Worm (Caenorhabditis elegans) whole organism, young adult: ENCODE data around the gene F09G2.2.

ENCODE experiments used
- B0019.2 ChIP-seq: fragments of 200-800 bp; sonication (Bioruptor generic); conservative IDR thresholded peaks from 2 replicates; pipeline ENCODE4 v1.3.6; 2022; ENCODE audit warnings: missing genetic modification reagents, missing genetic modification characterization, missing compliant biosample characterization
- B0261.1 ChIP-seq: sonication (generic microtip); optimal IDR thresholded peaks from 2 replicates; lab custom pipeline; 2016; ENCODE audit warnings: mild to moderate bottlenecking, missing genetic modification characterization, moderate library complexity, missing compliant biosample characterization
- C06A6.2 ChIP-seq: fragments of 200-800 bp; sonication (Bioruptor generic); conservative IDR thresholded peaks from 2 replicates; pipeline ENCODE4 v1.3.6; 2022; ENCODE audit warnings: missing genetic modification characterization, missing compliant biosample characterization
- C17E4.6 ChIP-seq: fragments of 200-800 bp; sonication (Bioruptor generic); IDR thresholded peaks from 2 replicates; pipeline ENCODE4 v1.3.6; 2022; ENCODE audit warnings: missing genetic modification reagents, missing genetic modification characterization, missing compliant biosample characterization
- F49E8.2 ChIP-seq: sonication (generic microtip); optimal IDR thresholded peaks from 3 replicates; lab custom pipeline; 2017; ENCODE audit warnings: missing genetic modification characterization, mild to moderate bottlenecking, missing compliant biosample characterization, antibody characterized with exemption, moderate library complexity; ENCODE audit not compliant: insufficient read depth
- K11D2.4 ChIP-seq: fragments of 200-800 bp; sonication (Bioruptor generic); IDR thresholded peaks from 2 replicates; pipeline ENCODE4 v1.3.6; 2022; ENCODE audit warnings: missing genetic modification reagents, missing genetic modification characterization, missing compliant biosample characterization
- T07F8.4 ChIP-seq: sonication (generic microtip); optimal IDR thresholded peaks from 2 replicates; lab custom pipeline; 2016; ENCODE audit warnings: mild to moderate bottlenecking, missing genetic modification characterization, moderate library complexity, missing compliant biosample characterization
- T26A5.8 ChIP-seq: sonication (generic microtip); optimal IDR thresholded peaks from 2 replicates; lab custom pipeline; 2016; ENCODE audit warnings: missing genetic modification characterization, missing compliant biosample characterization
- Y53G8AR.9 ChIP-seq: fragments of 200-800 bp; sonication (Bioruptor generic); conservative IDR thresholded peaks from 2 replicates; pipeline ENCODE4 v1.3.6; 2022; ENCODE audit warnings: missing genetic modification reagents, missing genetic modification characterization, missing compliant biosample characterization
- Y67H2A.10 ChIP-seq: fragments of 200-800 bp; sonication (Bioruptor generic); conservative IDR thresholded peaks from 2 replicates; pipeline ENCODE4 v1.3.6; 2022; ENCODE audit warnings: missing genetic modification reagents, missing genetic modification characterization, missing compliant biosample characterization
- ama-1 ChIP-seq, 3 experiments: fragments of 150-350 bp in 1 of 3; sonication (generic microtip) in 2 of 3; optimal IDR thresholded peaks; 2 replicates each; lab custom pipeline; 2014 to 2018; ENCODE audit warnings: missing biosample characterization in 2 of 3, missing genetic modification characterization in 2 of 3, missing genetic modification reagents in 2 of 3
- aptf-3 ChIP-seq: fragments of 200-800 bp; sonication (Bioruptor generic); IDR thresholded peaks from 2 replicates; pipeline ENCODE4 v1.3.6; 2022; ENCODE audit warnings: missing genetic modification characterization, missing compliant biosample characterization
- athp-1 ChIP-seq: sonication (generic microtip); optimal IDR thresholded peaks from 2 replicates; lab custom pipeline; 2017; ENCODE audit warnings: mild to moderate bottlenecking, missing genetic modification characterization, missing compliant biosample characterization
- bed-1 ChIP-seq: fragments of 200-800 bp; sonication (Bioruptor generic); IDR thresholded peaks from 2 replicates; pipeline ENCODE4 v1.3.6; 2022; ENCODE audit warnings: missing genetic modification reagents, missing genetic modification characterization, missing compliant biosample characterization
- cebp-1 ChIP-seq, 2 experiments: fragments of 200-800 bp in 1 of 2; sonication (Bioruptor generic) in 1 of 2; sonication (generic microtip) in 1 of 2; IDR thresholded peaks in 1 of 2; optimal IDR thresholded peaks in 1 of 2; 2 replicates each; pipeline versions ENCODE4 v1.3.6 to Lab custom; 2017 to 2022; ENCODE audit warnings: missing compliant biosample characterization in 2 of 2, missing genetic modification characterization in 2 of 2, mild to moderate bottlenecking in 1 of 2, missing genetic modification reagents in 1 of 2, moderate library complexity in 1 of 2
- ceh-27 ChIP-seq: fragments of 200-800 bp; sonication (Bioruptor generic); optimal IDR thresholded peaks from 2 replicates; lab custom pipeline; 2018; ENCODE audit warnings: mild to moderate bottlenecking, missing genetic modification characterization, moderate library complexity, missing compliant biosample characterization
- ceh-40 ChIP-seq: fragments of 200-800 bp; sonication (Bioruptor generic); IDR thresholded peaks from 2 replicates; pipeline ENCODE4 v1.3.6; 2022; ENCODE audit warnings: missing genetic modification characterization, missing compliant biosample characterization
- ceh-58 ChIP-seq: fragments of 200-800 bp; sonication (Bioruptor generic); IDR thresholded peaks from 2 replicates; pipeline ENCODE4 v1.3.6; 2022; ENCODE audit warnings: missing genetic modification characterization, missing compliant biosample characterization
- chd-7 ChIP-seq: sonication (generic microtip); optimal IDR thresholded peaks from 2 replicates; lab custom pipeline; 2016; ENCODE audit warnings: mild to moderate bottlenecking, missing genetic modification characterization, moderate library complexity, missing compliant biosample characterization
- die-1 ChIP-seq: sonication (generic microtip); optimal IDR thresholded peaks from 2 replicates; lab custom pipeline; 2016; ENCODE audit warnings: missing genotype, mild to moderate bottlenecking, missing genetic modification characterization, missing compliant biosample characterization
- dpff-1 ChIP-seq: sonication (generic microtip); optimal IDR thresholded peaks from 2 replicates; lab custom pipeline; 2017; ENCODE audit warnings: mild to moderate bottlenecking, missing genetic modification characterization, missing compliant biosample characterization
- efl-1 ChIP-seq: fragments of 150-350 bp; optimal IDR thresholded peaks from 2 replicates; lab custom pipeline; 2014; ENCODE audit warnings: missing biosample characterization, missing genetic modification reagents, missing genetic modification characterization
- ets-4 ChIP-seq: fragments of 200-800 bp; sonication (Bioruptor generic); optimal IDR thresholded peaks from 2 replicates; lab custom pipeline; 2018; ENCODE audit warnings: mild to moderate bottlenecking, missing genetic modification characterization, missing compliant biosample characterization
- fkh-3 ChIP-seq: sonication (generic microtip); optimal IDR thresholded peaks from 2 replicates; lab custom pipeline; 2016; ENCODE audit warnings: mild to moderate bottlenecking, missing genetic modification characterization, missing compliant biosample characterization
- hlh-12 ChIP-seq: sonication (generic microtip); optimal IDR thresholded peaks from 2 replicates; lab custom pipeline; 2016; ENCODE audit warnings: missing genetic modification characterization, missing compliant biosample characterization
- hrde-1 ChIP-seq: sonication (generic microtip); optimal IDR thresholded peaks from 2 replicates; lab custom pipeline; 2016; ENCODE audit warnings: missing genetic modification characterization, mild to moderate bottlenecking, missing compliant biosample characterization, moderate library complexity, missing genotype, missing genetic modification reagents, borderline replicate concordance
- hsf-1 ChIP-seq: fragments of 200-800 bp; sonication (Bioruptor generic); IDR thresholded peaks from 2 replicates; pipeline ENCODE4 v1.3.6; 2022; ENCODE audit warnings: missing genetic modification reagents, missing genetic modification characterization, missing compliant biosample characterization
- let-607 ChIP-seq, 2 experiments: fragments of 200-800 bp in 1 of 2; sonication (Bioruptor generic) in 1 of 2; sonication (generic microtip) in 1 of 2; optimal IDR thresholded peaks; 2 replicates each; lab custom pipeline; 2016 to 2018; ENCODE audit warnings: mild to moderate bottlenecking in 2 of 2, missing compliant biosample characterization in 2 of 2, missing genetic modification characterization in 2 of 2, moderate library complexity in 2 of 2, missing genotype in 1 of 2
- lin-40 ChIP-seq: sonication (generic microtip); optimal IDR thresholded peaks from 2 replicates; lab custom pipeline; 2016; ENCODE audit warnings: missing genetic modification characterization, mild to moderate bottlenecking, missing compliant biosample characterization, missing genotype, missing genetic modification reagents
- lin-54 ChIP-seq: fragments of 200-800 bp; sonication (Bioruptor generic); optimal IDR thresholded peaks from 2 replicates; lab custom pipeline; 2018; ENCODE audit warnings: mild to moderate bottlenecking, missing genetic modification characterization, missing compliant biosample characterization
- lsy-27 ChIP-seq: sonication (generic microtip); optimal IDR thresholded peaks from 2 replicates; lab custom pipeline; 2017; ENCODE audit warnings: missing genetic modification characterization, mild to moderate bottlenecking, missing compliant biosample characterization, antibody characterized with exemption, missing genotype, borderline replicate concordance; ENCODE audit not compliant: insufficient read depth
- madf-3 ChIP-seq: fragments of 200-800 bp; sonication (Bioruptor generic); IDR thresholded peaks from 2 replicates; pipeline ENCODE4 v1.3.6; 2022; ENCODE audit warnings: missing genetic modification reagents, missing genetic modification characterization, missing compliant biosample characterization
- madf-8 ChIP-seq: fragments of 200-800 bp; sonication (Bioruptor generic); conservative IDR thresholded peaks from 2 replicates; pipeline ENCODE4 v1.3.6; 2022; ENCODE audit warnings: missing genetic modification reagents, missing genetic modification characterization, missing compliant biosample characterization
- mel-28 ChIP-seq: sonication (generic microtip); optimal IDR thresholded peaks from 2 replicates; lab custom pipeline; 2016; ENCODE audit warnings: borderline replicate concordance, mild to moderate bottlenecking, missing genetic modification characterization, missing compliant biosample characterization
- nfya-1 ChIP-seq: sonication (generic microtip); optimal IDR thresholded peaks from 2 replicates; lab custom pipeline; 2017; ENCODE audit warnings: antibody characterized with exemption, missing compliant biosample characterization, missing genetic modification characterization, borderline replicate concordance; ENCODE audit not compliant: insufficient read depth
- nfya-2 ChIP-seq: fragments of 200-800 bp; sonication (Bioruptor generic); IDR thresholded peaks from 2 replicates; pipeline ENCODE4 v1.3.6; 2022; ENCODE audit warnings: missing genetic modification reagents, missing genetic modification characterization, missing compliant biosample characterization
- pbrm-1 ChIP-seq: fragments of 200-800 bp; sonication (Bioruptor generic); IDR thresholded peaks from 2 replicates; pipeline ENCODE4 v1.3.6; 2022; ENCODE audit warnings: missing genetic modification reagents, missing genetic modification characterization, missing compliant biosample characterization
- pha-4 ChIP-seq: fragments of 150-350 bp; sonication (generic microtip); optimal IDR thresholded peaks from 2 replicates; lab custom pipeline; 2014; ENCODE audit warnings: missing biosample characterization, missing genetic modification reagents, missing genetic modification characterization
- rpc-1 ChIP-seq, 2 experiments: fragments of 150-350 bp in 1 of 2; sonication (generic microtip) in 1 of 2; optimal IDR thresholded peaks; 2 replicates each; lab custom pipeline; 2014 to 2018; ENCODE audit warnings: missing biosample characterization in 1 of 2, missing genetic modification characterization in 1 of 2, missing genetic modification reagents in 1 of 2, missing genotype in 1 of 2
- snpc-1.1 ChIP-seq: sonication (generic microtip); optimal IDR thresholded peaks from 2 replicates; lab custom pipeline; 2017; ENCODE audit warnings: missing genetic modification characterization, mild to moderate bottlenecking, missing compliant biosample characterization, antibody characterized with exemption, moderate library complexity, missing genotype, missing genetic modification reagents; ENCODE audit not compliant: insufficient read depth
- snpc-3.4 ChIP-seq: sonication (generic microtip); optimal IDR thresholded peaks from 2 replicates; lab custom pipeline; 2017; ENCODE audit warnings: missing genetic modification characterization, mild to moderate bottlenecking, missing compliant biosample characterization, antibody characterized with exemption, moderate library complexity, missing genotype, missing genetic modification reagents
- sptf-2 ChIP-seq: fragments of 200-800 bp; sonication (Bioruptor generic); optimal IDR thresholded peaks from 2 replicates; lab custom pipeline; 2018; ENCODE audit warnings: mild to moderate bottlenecking, missing genetic modification characterization, missing compliant biosample characterization
- unc-62 ChIP-seq: fragments of 150-350 bp; optimal IDR thresholded peaks from 2 replicates; lab custom pipeline; 2014; ENCODE audit warnings: missing biosample characterization, missing genetic modification reagents, missing genetic modification characterization
- zfh-2 ChIP-seq: fragments of 200-800 bp; sonication (Bioruptor generic); conservative IDR thresholded peaks from 2 replicates; pipeline ENCODE4 v1.3.6; 2022; ENCODE audit warnings: missing genetic modification reagents, missing genetic modification characterization, missing compliant biosample characterization
- zim-3 ChIP-seq: sonication (generic microtip); optimal IDR thresholded peaks from 2 replicates; lab custom pipeline; 2017; ENCODE audit warnings: mild to moderate bottlenecking, missing genetic modification characterization, moderate library complexity, missing compliant biosample characterization
- ztf-26 ChIP-seq: sonication (generic microtip); optimal IDR thresholded peaks from 2 replicates; lab custom pipeline; 2017; ENCODE audit warnings: missing genetic modification characterization, missing compliant biosample characterization
- ztf-6 ChIP-seq: fragments of 200-800 bp; sonication (Bioruptor generic); IDR thresholded peaks from 2 replicates; pipeline ENCODE4 v1.3.6; 2022; ENCODE audit warnings: missing genetic modification reagents, missing genetic modification characterization, missing compliant biosample characterization

The F09G2.2 gene

DNA sequence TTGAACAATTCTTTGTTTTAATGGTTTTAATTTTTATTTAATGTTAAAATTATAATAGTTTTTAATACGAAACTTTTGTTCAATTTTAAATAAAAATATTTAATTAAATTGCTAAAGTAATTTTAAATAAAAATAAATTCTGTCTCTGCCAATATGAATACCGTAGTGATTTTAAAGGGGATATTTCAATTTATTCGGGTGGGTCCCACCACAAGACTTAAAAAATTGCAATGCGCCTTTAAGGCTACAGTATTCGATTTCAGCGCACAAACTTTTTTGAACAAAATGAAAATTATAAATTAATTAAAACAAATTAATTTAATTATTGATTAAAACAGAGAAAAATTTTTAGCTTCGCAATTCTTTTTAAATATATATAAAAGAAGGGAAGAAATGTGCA is 2.4 kb downstream of the F09G2.2 start (continued):
- TF ChIP-seq pha-4, result no peak
- no peak for TF ChIP-seq T26A5.8
- no peak for TF ChIP-seq unc-62 (GFP tag; lab: Kevin White, UChicago)
- no peak for TF ChIP-seq cebp-1 (GFP tag; IDR thresholded peaks at IDR 0.05; lab: Robert Waterston, UW)
- TF ChIP-seq cebp-1 (tag; optimal IDR thresholded peaks at IDR 0.05; lab: Kevin White, UChicago), result no peak
- TF ChIP-seq lsy-27 (tag; lab: Kevin White, UChicago), result no peak
- TF ChIP-seq ztf-6, result no peak
- TF ChIP-seq T07F8.4 (tag; lab: Kevin White, UChicago), result no peak
- TF ChIP-seq lin-54 (GFP tag; lab: Kevin White, UChicago), result peak; percentile 54
- TF ChIP-seq lin-40 (tag; lab: Kevin White, UChicago), result no peak
- TF ChIP-seq mel-28, result no peak
- no peak for TF ChIP-seq snpc-3.4 (tag; lab: Kevin White, UChicago)
- no peak for TF ChIP-seq let-607 (tag; optimal IDR thresholded peaks at IDR 0.05; lab: Kevin White, UChicago)
- TF ChIP-seq zfh-2, result no peak
- peak; percentile 7 for TF ChIP-seq efl-1 (GFP tag; lab: Kevin White, UChicago)
- no peak for TF ChIP-seq ceh-40 (GFP tag; lab: Robert Waterston, UW)
- TF ChIP-seq ama-1 (optimal IDR thresholded peaks at IDR 0.05; lab: Kevin White, UChicago), result no peak
- TF ChIP-seq ama-1 (GFP tag; optimal IDR thresholded peaks at IDR 0.05; lab: Kevin White, UChicago), result no peak
- TF ChIP-seq ceh-58 (GFP tag; lab: Robert Waterston, UW), result no peak
- no peak for TF ChIP-seq B0019.2 (GFP tag; lab: Robert Waterston, UW)
- no peak for TF ChIP-seq bed-1 (GFP tag; lab: Robert Waterston, UW)
- TF ChIP-seq B0261.1 (tag; lab: Kevin White, UChicago), result no peak
- TF ChIP-seq chd-7 (tag; lab: Kevin White, UChicago), result no peak
- no peak for TF ChIP-seq nfya-1 (tag; lab: Kevin White, UChicago)
- TF ChIP-seq rpc-1 (optimal IDR thresholded peaks at IDR 0.05; lab: Kevin White, UChicago), result no peak
- no peak for TF ChIP-seq rpc-1 (tag; optimal IDR thresholded peaks at IDR 0.05; lab: Kevin White, UChicago)
- TF ChIP-seq ets-4 (GFP tag; lab: Kevin White, UChicago), result no peak
- no peak for TF ChIP-seq K11D2.4 (GFP tag; lab: Robert Waterston, UW)
- no peak for TF ChIP-seq pbrm-1 (GFP tag; lab: Robert Waterston, UW)
- no peak for TF ChIP-seq dpff-1 (tag; lab: Kevin White, UChicago)
- TF ChIP-seq Y53G8AR.9 (GFP tag; lab: Robert Waterston, UW), result no peak
- TF ChIP-seq ztf-26 (tag; lab: Kevin White, UChicago), result no peak
- no peak for TF ChIP-seq ceh-27 (GFP tag; lab: Kevin White, UChicago)
- TF ChIP-seq hlh-12 (tag; lab: Kevin White, UChicago), result no peak
- no peak for TF ChIP-seq fkh-3 (tag; lab: Kevin White, UChicago)
- peak; percentile 75 for TF ChIP-seq madf-8 (GFP tag; lab: Robert Waterston, UW)
- no peak for TF ChIP-seq sptf-2 (GFP tag; lab: Kevin White, UChicago)
- TF ChIP-seq aptf-3 (GFP tag; lab: Robert Waterston, UW), result no peak
- no peak for TF ChIP-seq C06A6.2 (GFP tag; lab: Robert Waterston, UW)
- no peak for TF ChIP-seq nfya-2
- peak; percentile 90 for TF ChIP-seq madf-3 (GFP tag; lab: Robert Waterston, UW)
- TF ChIP-seq hsf-1 (GFP tag; lab: Robert Waterston, UW), result 0 out of 2 replicates have a peak, but pooled peaks have one; percentile 14
- TF ChIP-seq die-1 (tag; lab: Kevin White, UChicago), result no peak
- TF ChIP-seq snpc-1.1, result peak; percentile 50
- no peak for TF ChIP-seq hrde-1 (tag; lab: Kevin White, UChicago)
- no peak for TF ChIP-seq F49E8.2 (tag; lab: Kevin White, UChicago)
- no peak for TF ChIP-seq C17E4.6 (GFP tag; lab: Robert Waterston, UW)
- no peak for TF ChIP-seq athp-1
- TF ChIP-seq zim-3 (tag; lab: Kevin White, UChicago), result no peak
- TF ChIP-seq Y67H2A.10 (GFP tag; lab: Robert Waterston, UW), result no peak
